Worm (Caenorhabditis elegans): ENCODE data around the gene Y52E8A.3.

Gene Y52E8A.3

DNA sequence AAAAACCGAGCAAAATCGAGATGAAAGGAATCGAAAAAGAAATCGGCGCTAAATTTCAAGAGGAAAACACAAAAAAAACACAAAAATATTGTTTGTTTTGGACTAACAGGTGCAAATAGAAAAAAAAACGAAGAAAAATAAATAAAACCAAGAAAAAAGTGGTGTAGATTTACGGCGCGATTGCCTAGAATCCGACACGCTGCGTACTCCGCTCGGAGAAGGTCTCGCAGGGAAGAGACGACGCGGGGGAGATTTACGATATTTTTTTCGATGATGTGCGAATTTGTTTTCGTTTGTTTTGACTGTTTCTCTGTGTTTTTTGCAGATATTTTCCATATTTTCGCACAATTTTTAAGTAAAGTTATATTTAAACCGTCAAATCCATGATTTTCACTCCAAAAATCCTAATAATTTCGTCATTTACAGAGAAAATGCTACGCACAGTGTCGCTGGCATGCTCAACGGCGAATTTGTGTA lies 7.5 kb downstream of the Y52E8A.3 start, which contains the start of gene sco-1:
Gene sco-1, plus strand, starts transcription at position 427 of the 477 bp plus-strand sequence.
- TF ChIP-seq nhr-76 (tag; optimal IDR thresholded peaks at IDR 0.05) (no peak), skn-1 (tag; optimal IDR thresholded peaks at IDR 0.05) (peak; percentile 80), fkh-2 (tag; optimal IDR thresholded peaks at IDR 0.05) (peak; percentile 8), ceh-82 (tag; optimal IDR thresholded peaks at IDR 0.05) (peak; percentile 83), tbx-2 (tag; optimal IDR thresholded peaks at IDR 0.05) (peak; percentile 78), ztf-4 (tag; optimal IDR thresholded peaks at IDR 0.05) (peak; percentile 41), lin-15B (tag; optimal IDR thresholded peaks at IDR 0.05) (peak; percentile 99), egl-5 (tag; optimal IDR thresholded peaks at IDR 0.05) (peak; percentile 96), eor-1 (tag; optimal IDR thresholded peaks at IDR 0.05) (no peak), zag-1 (tag; optimal IDR thresholded peaks at IDR 0.05) (no peak), sea-2 (GFP tag; optimal IDR thresholded peaks at IDR 0.05) (no peak), elt-1 (tag; optimal IDR thresholded peaks at IDR 0.05) (peak; percentile 7), ZK546.5 (tag; optimal IDR thresholded peaks at IDR 0.05) (peak; percentile 48), pha-4 (tag; optimal IDR thresholded peaks at IDR 0.05) (peak; percentile 100), lin-39 (tag; optimal IDR thresholded peaks at IDR 0.05) (peak; percentile 95), daf-12 (tag; optimal IDR thresholded peaks at IDR 0.05) (no peak), unc-39 (tag; optimal IDR thresholded peaks at IDR 0.05) (no peak), egl-27 (tag; optimal IDR thresholded peaks at IDR 0.05) (peak; percentile 80), fos-1 (tag; optimal IDR thresholded peaks at IDR 0.05) (peak; percentile 46), snpc-4 (tag; optimal IDR thresholded peaks at IDR 0.05) (peak; percentile 85), hmg-11 (tag; optimal IDR thresholded peaks at IDR 0.05) (peak; percentile 93), nhr-237 (tag; optimal IDR thresholded peaks at IDR 0.05) (no peak), nhr-12 (tag; optimal IDR thresholded peaks at IDR 0.05) (no peak), ama-1 (optimal IDR thresholded peaks at IDR 0.05) (peak; percentile 63), aly-2 (tag; optimal IDR thresholded peaks at IDR 0.05) (peak; percentile 52), nhr-11 (tag; optimal IDR thresholded peaks at IDR 0.05) (peak; percentile 48), ztf-11 (tag; optimal IDR thresholded peaks at IDR 0.05) (no peak), nhr-67 (tag; optimal IDR thresholded peaks at IDR 0.05) (no peak), ceh-16 (tag; optimal IDR thresholded peaks at IDR 0.05) (peak; percentile 56), nhr-23 (tag; optimal IDR thresholded peaks at IDR 0.05) (peak; percentile 98), fkh-10 (GFP tag; optimal IDR thresholded peaks at IDR 0.05) (peak; percentile 94), elt-2 (tag; optimal IDR thresholded peaks at IDR 0.05) (peak; percentile 78), nhr-77 (tag; optimal IDR thresholded peaks at IDR 0.05) (peak; percentile 28), jun-1 (tag; optimal IDR thresholded peaks at IDR 0.05) (peak; percentile 85), unc-62 (GFP tag; optimal IDR thresholded peaks at IDR 0.05) (no peak), pqm-1 (tag; optimal IDR thresholded peaks at IDR 0.05) (peak; percentile 87), mml-1 (tag; optimal IDR thresholded peaks at IDR 0.05) (no peak), nhr-25 (tag; optimal IDR thresholded peaks at IDR 0.05) (peak; percentile 88), R02D3.7 (tag; optimal IDR thresholded peaks at IDR 0.05) (peak; percentile 100), mdl-1 (tag; optimal IDR thresholded peaks at IDR 0.05) (peak; percentile 24), ceh-28 (tag; optimal IDR thresholded peaks at IDR 0.05) (peak; percentile 87), nfya-1 (tag; optimal IDR thresholded peaks at IDR 0.05; ENCODE audit: insufficient read depth) (peak; percentile 96), nhr-28 (tag; optimal IDR thresholded peaks at IDR 0.05) (peak; percentile 28), lsy-12 (tag; optimal IDR thresholded peaks at IDR 0.05) (peak; percentile 92), ceh-9 (tag; optimal IDR thresholded peaks at IDR 0.05) (no peak), elt-3 (tag; optimal IDR thresholded peaks at IDR 0.05) (no peak), nhr-43 (tag; optimal IDR thresholded peaks at IDR 0.05; ENCODE audit: poor library complexity, severe bottlenecking) (peak; percentile 98)

All from whole organism, L3 larva.